Fruit fly (Drosophila melanogaster) whole organism, embryonic: ENCODE data around the gene bbg.

Experiments used
- Asciz ChIP-seq: fragments of 200-800 bp; sonication (Bioruptor generic); optimal IDR thresholded peaks from 2 replicates; lab custom pipeline; 2017; ENCODE audit warnings: missing biosample characterization, mild to moderate bottlenecking, missing genetic modification characterization, missing genetic modification reagents
- Atf3 ChIP-seq: fragments of 200-800 bp; sonication (Bioruptor generic); optimal IDR thresholded peaks from 3 replicates; lab custom pipeline; 2016; ENCODE audit warnings: missing biosample characterization, missing genetic modification characterization
- Bgb ChIP-seq: fragments of 200-800 bp; sonication (Bioruptor generic); IDR thresholded peaks from 2 replicates; pipeline ENCODE4 v1.3.6; 2022; ENCODE audit warnings: missing biosample characterization, missing genetic modification characterization; ENCODE audit not compliant: partially characterized antibody
- CG10959 ChIP-seq: fragments of 200-800 bp; sonication (Bioruptor generic); IDR thresholded peaks from 2 replicates; pipeline ENCODE4 v1.3.6; 2022; ENCODE audit warnings: missing biosample characterization, missing genetic modification characterization
- CG11398 ChIP-seq: fragments of 200-800 bp; sonication (Bioruptor generic); optimal IDR thresholded peaks from 2 replicates; lab custom pipeline; 2016; ENCODE audit warnings: missing biosample characterization, missing genetic modification characterization
- CG11456 ChIP-seq: fragments of 200-800 bp; sonication (Bioruptor generic); IDR thresholded peaks from 3 replicates; pipeline ENCODE4 v1.3.6; 2022; ENCODE audit warnings: missing biosample characterization, missing genetic modification characterization
- CG12104 ChIP-seq: fragments of 200-800 bp; sonication (Bioruptor generic); optimal IDR thresholded peaks from 3 replicates; lab custom pipeline; 2016; ENCODE audit warnings: missing biosample characterization, missing genetic modification characterization
- CG1233 ChIP-seq: fragments of 200-800 bp; sonication (Bioruptor generic); optimal IDR thresholded peaks from 4 replicates; lab custom pipeline; 2018; ENCODE audit warnings: missing biosample characterization, mild to moderate bottlenecking, missing genetic modification characterization
- CG13894 ChIP-seq: fragments of 200-800 bp; sonication (Bioruptor generic); optimal IDR thresholded peaks from 3 replicates; lab custom pipeline; 2018; ENCODE audit warnings: missing biosample characterization, mild to moderate bottlenecking, missing genetic modification characterization, moderate library complexity
- CG14710 ChIP-seq: fragments of 200-800 bp; sonication (Bioruptor generic); optimal IDR thresholded peaks from 3 replicates; lab custom pipeline; 2019; ENCODE audit warnings: missing biosample characterization, mild to moderate bottlenecking, missing genetic modification characterization, moderate library complexity
- CG16815 ChIP-seq: fragments of 200-800 bp; sonication (Bioruptor generic); optimal IDR thresholded peaks from 3 replicates; lab custom pipeline; 2017; ENCODE audit warnings: missing biosample characterization, mild to moderate bottlenecking, missing genetic modification characterization
- CG18262 ChIP-seq: fragments of 200-800 bp; optimal IDR thresholded peaks from 3 replicates; lab custom pipeline; 2019; ENCODE audit warnings: missing biosample characterization, mild to moderate bottlenecking, missing genetic modification characterization, moderate library complexity
- CG18599 ChIP-seq: fragments of 200-800 bp; sonication (Bioruptor generic); optimal IDR thresholded peaks from 3 replicates; lab custom pipeline; 2017; ENCODE audit warnings: missing biosample characterization, missing genetic modification characterization, mild to moderate bottlenecking, moderate library complexity, missing genetic modification reagents
- CG2120 ChIP-seq: fragments of 200-800 bp; sonication (Bioruptor generic); optimal IDR thresholded peaks from 3 replicates; lab custom pipeline; 2016; ENCODE audit warnings: missing biosample characterization, missing genetic modification characterization
- CG2678 ChIP-seq: fragments of 200-800 bp; sonication (Bioruptor generic); optimal IDR thresholded peaks from 3 replicates; lab custom pipeline; 2019; ENCODE audit warnings: missing biosample characterization, mild to moderate bottlenecking, missing genetic modification characterization, moderate library complexity
- CG6683 ChIP-seq: fragments of 200-800 bp; sonication (Bioruptor generic); optimal IDR thresholded peaks from 2 replicates; lab custom pipeline; 2017; ENCODE audit warnings: missing biosample characterization, mild to moderate bottlenecking, missing genetic modification characterization, missing genetic modification reagents
- CG7271 ChIP-seq: fragments of 200-800 bp; sonication (Bioruptor generic); optimal IDR thresholded peaks from 2 replicates; lab custom pipeline; 2018; ENCODE audit warnings: missing biosample characterization, mild to moderate bottlenecking, missing genetic modification characterization, moderate library complexity
- CG7556 ChIP-seq: fragments of 200-800 bp; sonication (Bioruptor generic); optimal IDR thresholded peaks from 2 replicates; lab custom pipeline; 2017; ENCODE audit warnings: missing biosample characterization, mild to moderate bottlenecking, missing genetic modification characterization
- CG8089 ChIP-seq: fragments of 200-800 bp; sonication (Bioruptor generic); optimal IDR thresholded peaks from 3 replicates; lab custom pipeline; 2016; ENCODE audit warnings: missing biosample characterization, missing genetic modification characterization
- CG8281 ChIP-seq: fragments of 200-800 bp; sonication (Bioruptor generic); optimal IDR thresholded peaks from 2 replicates; lab custom pipeline; 2018; ENCODE audit warnings: missing biosample characterization, mild to moderate bottlenecking, missing genetic modification characterization, moderate library complexity
- CG8765 ChIP-seq: fragments of 200-800 bp; sonication (Bioruptor generic); IDR thresholded peaks from 2 replicates; pipeline ENCODE4 v1.3.6; 2022; ENCODE audit warnings: missing biosample characterization, missing genetic modification characterization
- CG8944 ChIP-seq: fragments of 200-800 bp; sonication (Bioruptor generic); optimal IDR thresholded peaks from 3 replicates; lab custom pipeline; 2016; ENCODE audit warnings: missing biosample characterization, missing genetic modification characterization
- CG9609 ChIP-seq: fragments of 200-800 bp; sonication (Bioruptor generic); optimal IDR thresholded peaks from 3 replicates; lab custom pipeline; 2016; ENCODE audit warnings: missing biosample characterization, missing genetic modification characterization
- Drgx ChIP-seq: fragments of 200-800 bp; sonication (Bioruptor generic); IDR thresholded peaks from 2 replicates; pipeline ENCODE4 v1.3.6; 2022; ENCODE audit warnings: missing biosample characterization, missing genetic modification characterization
- ERR ChIP-seq: fragments of 200-800 bp; sonication (Bioruptor generic); optimal IDR thresholded peaks from 2 replicates; lab custom pipeline; 2016; ENCODE audit warnings: missing biosample characterization, missing genetic modification characterization
- H15 ChIP-seq: fragments of 200-800 bp; sonication (Bioruptor generic); IDR thresholded peaks from 3 replicates; pipeline ENCODE4 v1.3.6; 2022; ENCODE audit warnings: missing biosample characterization, missing genetic modification characterization
- HLH4C ChIP-seq: fragments of 200-800 bp; sonication (Bioruptor generic); IDR thresholded peaks from 3 replicates; pipeline ENCODE4 v1.3.6; 2022; ENCODE audit warnings: missing biosample characterization, missing genetic modification characterization; ENCODE audit not compliant: partially characterized antibody
- Jarid2 ChIP-seq: fragments of 200-800 bp; sonication (Bioruptor generic); optimal IDR thresholded peaks from 3 replicates; lab custom pipeline; 2017; ENCODE audit warnings: mild to moderate bottlenecking, missing biosample characterization, missing genetic modification reagents, missing genetic modification characterization
- Mad ChIP-seq: fragments of 200-800 bp; sonication (Bioruptor generic); optimal IDR thresholded peaks from 2 replicates; lab custom pipeline; 2016; ENCODE audit warnings: missing biosample characterization, missing genetic modification characterization
- Med ChIP-seq: fragments of 200-800 bp; sonication (Bioruptor generic); peaks from one replicate; lab custom pipeline; 2016; ENCODE audit warnings: missing biosample characterization, missing genetic modification characterization, mild to moderate bottlenecking, inconsistent platforms, moderate library complexity
- Myb ChIP-seq: fragments of 200-800 bp; sonication (Bioruptor generic); optimal IDR thresholded peaks from 2 replicates; lab custom pipeline; 2016; ENCODE audit warnings: missing biosample characterization, missing genetic modification characterization
- Rx ChIP-seq: fragments of 200-800 bp; sonication (Bioruptor generic); IDR thresholded peaks from 2 replicates; pipeline ENCODE4 v1.3.6; 2022; ENCODE audit warnings: missing biosample characterization, missing genetic modification characterization
- al ChIP-seq: fragments of 200-800 bp; sonication (Bioruptor generic); IDR thresholded peaks from 2 replicates; pipeline ENCODE4 v1.3.6; 2022; ENCODE audit warnings: missing biosample characterization, missing genetic modification characterization
- ara ChIP-seq: fragments of 200-800 bp; sonication (Bioruptor generic); IDR thresholded peaks from 2 replicates; pipeline ENCODE4 v1.3.6; 2022; ENCODE audit warnings: missing biosample characterization, missing genetic modification characterization
- bbx ChIP-seq: fragments of 200-800 bp; sonication (Bioruptor generic); IDR thresholded peaks from 2 replicates; pipeline ENCODE4 v1.3.6; 2022; ENCODE audit warnings: missing biosample characterization, missing genetic modification characterization; ENCODE audit not compliant: partially characterized antibody
- br ChIP-seq: fragments of >200 bp; optimal IDR thresholded peaks from 2 replicates; lab custom pipeline; 2017
- caup ChIP-seq: fragments of 200-800 bp; sonication (Bioruptor generic); optimal IDR thresholded peaks from 3 replicates; lab custom pipeline; 2017; ENCODE audit warnings: missing biosample characterization, mild to moderate bottlenecking, missing genetic modification characterization, moderate library complexity; ENCODE audit not compliant: severe bottlenecking
- crc ChIP-seq: fragments of 200-800 bp; sonication (Bioruptor generic); optimal IDR thresholded peaks from 2 replicates; lab custom pipeline; 2016; ENCODE audit warnings: missing biosample characterization, missing genetic modification characterization
- croc ChIP-seq: fragments of 200-800 bp; sonication (Bioruptor generic); conservative IDR thresholded peaks from 3 replicates; pipeline ENCODE4 v1.3.6; 2022; ENCODE audit warnings: missing biosample characterization, missing genetic modification characterization
- gro ChIP-seq: fragments of 200-800 bp; sonication (Bioruptor generic); optimal IDR thresholded peaks from 2 replicates; lab custom pipeline; 2016; ENCODE audit warnings: missing biosample characterization, missing genetic modification characterization
- gt ChIP-seq: fragments of 200-800 bp; sonication (Bioruptor generic); IDR thresholded peaks from 2 replicates; pipeline ENCODE4 v1.3.6; 2022; ENCODE audit warnings: missing biosample characterization, missing genetic modification characterization
- knrl ChIP-seq: fragments of 200-800 bp; sonication (Bioruptor generic); IDR thresholded peaks from 3 replicates; pipeline ENCODE4 v1.3.6; 2022; ENCODE audit warnings: missing biosample characterization, missing genetic modification characterization; ENCODE audit not compliant: partially characterized antibody
- lbe ChIP-seq: fragments of 200-800 bp; sonication (Bioruptor generic); optimal IDR thresholded peaks from 2 replicates; lab custom pipeline; 2016; ENCODE audit warnings: missing biosample characterization, mild to moderate bottlenecking, missing genetic modification characterization
- lmd ChIP-seq: fragments of 200-800 bp; sonication (Bioruptor generic); IDR thresholded peaks from 2 replicates; pipeline ENCODE4 v1.3.6; 2022; ENCODE audit warnings: missing biosample characterization, missing genetic modification characterization
- p53 ChIP-seq: fragments of 200-800 bp; sonication (Bioruptor generic); optimal IDR thresholded peaks from 2 replicates; lab custom pipeline; 2016; ENCODE audit warnings: missing biosample characterization, missing genetic modification characterization
- pum ChIP-seq: fragments of 200-800 bp; sonication (Bioruptor generic); optimal IDR thresholded peaks from 2 replicates; lab custom pipeline; 2016; ENCODE audit warnings: missing biosample characterization, missing genetic modification characterization
- slbo ChIP-seq: fragments of 200-800 bp; sonication (Bioruptor generic); IDR thresholded peaks from 2 replicates; pipeline ENCODE4 v1.3.6; 2022; ENCODE audit warnings: missing biosample characterization, missing genetic modification characterization
- tin ChIP-seq: fragments of 200-800 bp; sonication (Bioruptor generic); optimal IDR thresholded peaks from 3 replicates; lab custom pipeline; 2016; ENCODE audit warnings: missing biosample characterization, missing genetic modification characterization
- tup ChIP-seq: fragments of 200-800 bp; sonication (Bioruptor generic); optimal IDR thresholded peaks from 2 replicates; lab custom pipeline; 2016; ENCODE audit warnings: missing biosample characterization, mild to moderate bottlenecking, missing genetic modification characterization, moderate library complexity
- z ChIP-seq: fragments of 200-800 bp; sonication (Bioruptor generic); IDR thresholded peaks from 3 replicates; pipeline ENCODE4 v1.3.6; 2022; ENCODE audit warnings: missing biosample characterization, missing genetic modification characterization

Gene bbg

DNA sequence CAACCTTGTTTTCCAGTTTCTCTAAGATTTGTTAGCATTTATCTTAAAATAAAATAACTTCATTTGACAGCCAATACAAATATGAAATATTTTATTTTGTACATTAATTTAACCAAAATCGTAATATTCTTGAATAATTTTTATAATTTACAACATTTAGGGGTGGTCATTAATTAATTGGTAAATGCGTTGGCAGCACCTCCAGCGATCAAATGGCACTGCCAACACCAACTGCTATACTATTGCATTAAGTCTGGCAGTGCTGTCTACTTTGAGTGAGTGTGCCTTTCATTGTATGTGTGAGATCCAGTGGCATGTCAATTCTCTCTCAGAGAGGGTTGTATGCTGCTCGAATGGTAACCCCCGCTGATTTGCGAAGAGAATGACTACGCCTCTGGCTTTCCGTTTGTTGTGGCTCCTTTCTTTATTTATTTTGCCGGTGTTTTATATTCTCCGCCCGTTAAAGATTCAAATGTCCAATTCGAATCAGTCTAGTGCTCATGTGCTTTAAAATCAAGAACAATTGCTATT, 125.9 kb downstream of the bbg start, which contains the start of gene CG3919 (continued):
- TF ChIP-seq p53: peak; percentile 45
- peak; percentile 42 for TF ChIP-seq Asciz (GFP tag; lab: Kevin White, UChicago)
- TF ChIP-seq CG8089 (GFP tag; lab: Kevin White, UChicago): peak; percentile 44
- peak; percentile 14; the same call in 1 of the 2 replicates for TF ChIP-seq al (GFP tag; lab: Robert Waterston, UW)
- peak; percentile 24 for TF ChIP-seq gro (GFP tag; lab: Kevin White, UChicago)
- peak; percentile 81 for TF ChIP-seq slbo (GFP tag; lab: Robert Waterston, UW)
- TF ChIP-seq CG14710 (tag; lab: Kevin White, UChicago): peak; percentile 69
- 0 out of 2 replicates have a peak, but pooled peaks have one; percentile 28 for TF ChIP-seq gt (GFP tag; lab: Robert Waterston, UW)
- TF ChIP-seq CG7271: peak; percentile 19
- peak; percentile 37 for TF ChIP-seq pum (GFP tag; lab: Kevin White, UChicago)
- no peak for TF ChIP-seq Atf3
- TF ChIP-seq CG2120: peak; percentile 72
- no peak; the same call in 1 of the 2 replicates for TF ChIP-seq Rx (GFP tag; lab: Robert Waterston, UW)
- peak; percentile 6 for TF ChIP-seq ERR
- peak; percentile 71 for TF ChIP-seq CG11456 (GFP tag; lab: Robert Waterston, UW)
- TF ChIP-seq Drgx: peak; percentile 73
- TF ChIP-seq lbe (GFP tag; lab: Kevin White, UChicago): peak; percentile 36
- peak; percentile 18 for TF ChIP-seq CG1233
- no peak for TF ChIP-seq Jarid2
- no peak; the same call in 1 of the 2 replicates for TF ChIP-seq Bgb (GFP tag; lab: Robert Waterston, UW)
- TF ChIP-seq ara: peak; percentile 57
- TF ChIP-seq Med (GFP tag; lab: Kevin White, UChicago): peak; percentile 93
- peak; percentile 42; the same call in 1 of the 3 replicates for TF ChIP-seq croc (GFP tag; lab: Robert Waterston, UW)
- TF ChIP-seq CG2678 (tag; lab: Kevin White, UChicago): peak; percentile 78
- peak; percentile 28 for TF ChIP-seq CG8281 (tag; lab: Kevin White, UChicago)
- TF ChIP-seq lmd (GFP tag; lab: Robert Waterston, UW): peak; percentile 42
- peak; percentile 49 for TF ChIP-seq Myb (GFP tag; lab: Kevin White, UChicago)
- TF ChIP-seq CG8944 (GFP tag; lab: Kevin White, UChicago): peak; percentile 55
- TF ChIP-seq Mad (GFP tag; lab: Kevin White, UChicago): no peak
- no peak for TF ChIP-seq br (lab: Kevin White, UChicago)
- peak; percentile 8 for TF ChIP-seq CG6683 (GFP tag; lab: Kevin White, UChicago)
- peak; percentile 26 for TF ChIP-seq CG18599 (GFP tag; lab: Kevin White, UChicago)
- TF ChIP-seq z (GFP tag; lab: Robert Waterston, UW): peak; percentile 91
- TF ChIP-seq CG9609: peak; percentile 59
- peak; percentile 30 for TF ChIP-seq CG11398 (GFP tag; lab: Kevin White, UChicago)
- peak; percentile 19 for TF ChIP-seq caup
- TF ChIP-seq knrl: no peak
- TF ChIP-seq CG18262 (tag; lab: Kevin White, UChicago): peak; percentile 77
- TF ChIP-seq CG8765: peak; percentile 57; the same call in 1 of the 2 replicates
- no peak for TF ChIP-seq HLH4C (GFP tag; lab: Robert Waterston, UW)
- peak; percentile 60; the same call in 1 of the 2 replicates for TF ChIP-seq CG10959
- TF ChIP-seq tin: peak; percentile 39
- peak; percentile 31; the same call in 1 of the 3 replicates for TF ChIP-seq H15 (GFP tag; lab: Robert Waterston, UW)
- no peak for TF ChIP-seq crc (GFP tag; lab: Kevin White, UChicago)
- no peak for TF ChIP-seq tup (GFP tag; lab: Kevin White, UChicago)
- TF ChIP-seq CG12104 (GFP tag; lab: Kevin White, UChicago): peak; percentile 69
- TF ChIP-seq bbx (GFP tag; lab: Robert Waterston, UW): peak; percentile 30
- TF ChIP-seq CG16815 (GFP tag; lab: Kevin White, UChicago): peak; percentile 70
- peak; percentile 84 for TF ChIP-seq CG7556 (GFP tag; lab: Kevin White, UChicago)
- no peak for TF ChIP-seq CG13894 (tag; lab: Kevin White, UChicago)
